Worm (Caenorhabditis elegans): ENCODE measurements around the gene F15H10.9.

DNA sequence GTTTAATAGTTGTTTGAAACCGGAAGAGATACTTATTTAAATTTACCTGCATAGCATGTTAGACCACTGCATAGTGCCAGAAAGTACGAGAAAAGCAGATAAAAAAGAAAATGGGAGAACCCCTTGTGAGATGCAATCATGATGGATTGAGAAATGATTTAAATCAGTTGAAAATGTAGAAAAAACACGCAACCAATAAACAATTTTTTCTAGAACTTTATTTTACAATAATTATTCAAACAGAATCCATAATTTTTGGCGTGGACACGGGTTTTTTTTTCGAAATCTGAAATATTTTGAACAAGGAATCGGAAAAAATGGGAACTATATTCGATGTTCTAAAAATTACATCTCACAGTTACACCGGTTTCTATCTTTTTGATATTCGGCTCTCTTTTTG lies 35.2 kb downstream of the F15H10.9 start, which contains the start of gene AC3.12:
- TF ChIP-seq aptf-3 (GFP tag; IDR thresholded peaks at IDR 0.05) (no peak), F52B5.7 (tag; optimal IDR thresholded peaks at IDR 0.05) (no peak), mxl-1 (tag; optimal IDR thresholded peaks at IDR 0.05) (no peak), die-1 (tag; optimal IDR thresholded peaks at IDR 0.05) (no peak), tbx-9 (tag; optimal IDR thresholded peaks at IDR 0.05; ENCODE audit: borderline replicate concordance) (no peak), repo-1 (tag; optimal IDR thresholded peaks at IDR 0.05) (no peak)
